Worm (Caenorhabditis elegans): ENCODE results near the gene clc-1.
A peak's percentile ranks its signal among the peaks of the same experiment; 100 is the strongest.

Gene clc-1

ce11 chrX:11031047-11031695 is 16.1 kb upstream of the clc-1 start (continued):
- TF ChIP-seq nhr-10 (tag; optimal IDR thresholded peaks at IDR 0.05), result no peak
- TF ChIP-seq nhr-21 (tag; optimal IDR thresholded peaks at IDR 0.05), result peak; percentile 90
- peak; percentile 86 to 92 for TF ChIP-seq mdl-1 (tag; optimal IDR thresholded peaks at IDR 0.05)
- no peak for TF ChIP-seq elt-1 (tag; optimal IDR thresholded peaks at IDR 0.05)
- TF ChIP-seq nhr-129 (tag; optimal IDR thresholded peaks at IDR 0.05), result peak; percentile 92
- TF ChIP-seq unc-39 (tag; optimal IDR thresholded peaks at IDR 0.05), result peak; percentile 9
- peak; percentile 13 for TF ChIP-seq nhr-77 (tag; optimal IDR thresholded peaks at IDR 0.05)
- TF ChIP-seq ztf-1 (GFP tag; conservative IDR thresholded peaks at IDR 0.05), result no peak
- peak; percentile 37 for TF ChIP-seq peb-1 (tag; optimal IDR thresholded peaks at IDR 0.05)
- TF ChIP-seq ceh-16 (tag; optimal IDR thresholded peaks at IDR 0.05), result peak; percentile 41
- peak; percentile 67 to 82 for TF ChIP-seq lsy-2 (tag; optimal IDR thresholded peaks at IDR 0.05)
- no peak for TF ChIP-seq ztf-11 (tag; optimal IDR thresholded peaks at IDR 0.05)
- TF ChIP-seq nhr-11 (tag; optimal IDR thresholded peaks at IDR 0.05), result peak; percentile 32
- TF ChIP-seq nhr-237 (tag; optimal IDR thresholded peaks at IDR 0.05), result peak; percentile 22
- peak; percentile 8 for TF ChIP-seq snpc-4 (tag; optimal IDR thresholded peaks at IDR 0.05)
- TF ChIP-seq dmd-4 (tag; optimal IDR thresholded peaks at IDR 0.05), result no peak
- TF ChIP-seq mab-5 (tag; optimal IDR thresholded peaks at IDR 0.05), result peak; percentile 65
- TF ChIP-seq ztf-4 (tag; optimal IDR thresholded peaks at IDR 0.05), result peak; percentile 73
- no peak for TF ChIP-seq nhr-12 (tag; optimal IDR thresholded peaks at IDR 0.05)
- peak; percentile 83 for TF ChIP-seq sma-9 (GFP tag; optimal IDR thresholded peaks at IDR 0.05)
- peak; percentile 43 for TF ChIP-seq sma-9 (tag; optimal IDR thresholded peaks at IDR 0.05)
- TF ChIP-seq unc-62 (GFP tag; optimal IDR thresholded peaks at IDR 0.05), result peak; percentile 48
- TF ChIP-seq sma-3 (GFP tag; optimal IDR thresholded peaks at IDR 0.05), result peak; percentile 93
- TF ChIP-seq nhr-6 (tag; optimal IDR thresholded peaks at IDR 0.05), result peak; percentile 82
- peak; percentile 59 for TF ChIP-seq fos-1 (tag; optimal IDR thresholded peaks at IDR 0.05)
- peak; percentile 66 for TF ChIP-seq gmeb-1 (tag; optimal IDR thresholded peaks at IDR 0.05)

- no peak for TF ChIP-seq sma-3 (GFP tag; optimal IDR thresholded peaks at IDR 0.05)
- TF ChIP-seq lin-11 (tag; optimal IDR thresholded peaks at IDR 0.05), result no peak
- no peak for TF ChIP-seq ceh-82 (tag; optimal IDR thresholded peaks at IDR 0.05)
- TF ChIP-seq nhr-10 (tag; optimal IDR thresholded peaks at IDR 0.05), result no peak
- TF ChIP-seq elt-1 (tag; optimal IDR thresholded peaks at IDR 0.05), result no peak
- no peak for TF ChIP-seq unc-62 (GFP tag; optimal IDR thresholded peaks at IDR 0.05)
These were observed 15.4 kb upstream of the clc-1 start for ce11 chrX:11031869-11032268.

- TF ChIP-seq zag-1 (tag; optimal IDR thresholded peaks at IDR 0.05) (no peak), snpc-4 (tag; optimal IDR thresholded peaks at IDR 0.05) (no peak), Y55F3AM.14 (GFP tag; optimal IDR thresholded peaks at IDR 0.05) (no peak), nhr-6 (tag; optimal IDR thresholded peaks at IDR 0.05) (no peak), R02D3.7 (tag; optimal IDR thresholded peaks at IDR 0.05) (no peak), nhr-11 (tag; optimal IDR thresholded peaks at IDR 0.05) (no peak), unc-62 (GFP tag; optimal IDR thresholded peaks at IDR 0.05) (no peak)
These were observed 14.8 kb upstream of the clc-1 start for ce11 chrX:11032412-11032811.

DNA sequence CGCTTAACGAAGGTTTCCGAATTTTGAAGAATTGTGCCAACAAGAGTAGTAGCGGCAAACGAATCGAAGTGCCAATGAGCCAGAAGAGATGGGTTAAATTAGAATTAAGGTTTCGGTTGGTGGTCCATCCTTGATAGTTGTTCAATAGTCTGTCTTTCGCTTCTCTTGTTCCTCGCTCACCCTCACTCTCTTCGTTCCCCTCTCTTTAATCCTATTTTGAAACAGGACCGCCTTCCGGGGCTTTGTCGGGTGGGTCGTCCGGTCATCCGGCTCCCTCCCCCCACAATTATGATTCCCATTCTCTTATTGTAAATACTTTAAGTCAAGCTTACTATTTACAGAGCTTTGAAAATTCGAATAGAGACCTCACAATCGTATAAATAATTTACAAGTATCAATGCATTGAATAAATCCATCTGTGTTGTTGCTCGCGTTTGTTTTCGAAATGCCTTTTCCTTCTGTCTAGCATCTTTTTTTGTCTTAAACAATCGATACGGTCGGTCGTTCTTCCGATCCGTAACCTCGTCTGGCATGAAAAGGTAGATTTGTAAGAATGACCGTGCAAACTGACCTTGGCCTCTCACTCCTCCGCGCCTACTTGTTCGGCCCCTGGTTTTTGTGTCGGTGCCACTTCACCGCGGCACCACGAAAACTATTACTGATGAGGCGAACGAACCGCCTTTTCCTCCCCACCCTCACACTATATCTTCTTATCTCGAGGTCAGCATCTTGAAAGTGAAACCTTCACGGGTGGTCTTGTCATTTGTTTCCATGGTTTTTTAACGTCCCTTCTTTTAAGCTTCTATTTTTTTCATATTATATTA is 13.9 kb upstream of the clc-1 start:
- TF ChIP-seq nhr-25 (tag; optimal IDR thresholded peaks at IDR 0.05) (peak; percentile 12), ceh-16 (tag; optimal IDR thresholded peaks at IDR 0.05) (peak; percentile 64), nhr-23 (tag; optimal IDR thresholded peaks at IDR 0.05) (no peak), blmp-1 (tag; optimal IDR thresholded peaks at IDR 0.05; ENCODE audit: insufficient read depth) (peak; percentile 63)

- TF ChIP-seq ceh-82 (tag; optimal IDR thresholded peaks at IDR 0.05), result no peak
- TF ChIP-seq fos-1 (tag; optimal IDR thresholded peaks at IDR 0.05), result no peak
- TF ChIP-seq Y55F3AM.14 (GFP tag; optimal IDR thresholded peaks at IDR 0.05), result no peak
- TF ChIP-seq sem-4 (tag; optimal IDR thresholded peaks at IDR 0.05), result no peak
- no peak for TF ChIP-seq mdl-1 (tag; optimal IDR thresholded peaks at IDR 0.05)
- TF ChIP-seq nhr-10 (tag; optimal IDR thresholded peaks at IDR 0.05), result no peak
- no peak for TF ChIP-seq sma-9 (GFP tag; optimal IDR thresholded peaks at IDR 0.05)
- no peak for TF ChIP-seq sma-9 (tag; optimal IDR thresholded peaks at IDR 0.05)
- TF ChIP-seq sma-3 (GFP tag; optimal IDR thresholded peaks at IDR 0.05), result no peak
- TF ChIP-seq ztf-1 (GFP tag; conservative IDR thresholded peaks at IDR 0.05), result no peak
These were observed 13.3 kb upstream of the clc-1 start for ce11 chrX:11033952-11034287.
